Worm (Caenorhabditis elegans) whole organism, early embryonic: ENCODE data around the gene C24H10.4.

Source experiments
- B0310.2 ChIP-seq: sonication (generic microtip); optimal IDR thresholded peaks from 2 replicates; lab custom pipeline; 2016; ENCODE audit warnings: mild to moderate bottlenecking, missing genetic modification characterization, missing compliant biosample characterization
- F13C5.2 ChIP-seq: sonication (generic microtip); optimal IDR thresholded peaks from 2 replicates; lab custom pipeline; 2017; ENCODE audit warnings: mild to moderate bottlenecking, missing genetic modification characterization, inconsistent platforms, missing compliant biosample characterization
- aly-1 ChIP-seq: sonication (generic microtip); optimal IDR thresholded peaks from 2 replicates; lab custom pipeline; 2016; ENCODE audit warnings: missing genetic modification characterization, missing compliant biosample characterization
- ama-1 ChIP-seq: fragments of 150-350 bp; optimal IDR thresholded peaks from 2 replicates; lab custom pipeline; 2014
- ceh-13 ChIP-seq: fragments of 200-800 bp; sonication (Bioruptor generic); optimal IDR thresholded peaks from 2 replicates; lab custom pipeline; 2018; ENCODE audit warnings: mild to moderate bottlenecking, missing genetic modification characterization, missing compliant biosample characterization
- ceh-36 ChIP-seq: sonication (generic microtip); optimal IDR thresholded peaks from 2 replicates; lab custom pipeline; 2016; ENCODE audit warnings: missing genetic modification characterization, inconsistent platforms, missing compliant biosample characterization
- ets-7 ChIP-seq: sonication (generic microtip); optimal IDR thresholded peaks from 2 replicates; lab custom pipeline; 2016; ENCODE audit warnings: missing genotype, missing genetic modification characterization, missing compliant biosample characterization
- flt-1 ChIP-seq: fragments of 200-800 bp; sonication (Bioruptor generic); IDR thresholded peaks from 2 replicates; pipeline ENCODE4 v1.3.6; 2022; ENCODE audit warnings: missing genetic modification characterization, missing compliant biosample characterization
- hmbx-1 ChIP-seq: sonication (generic microtip); optimal IDR thresholded peaks from 2 replicates; lab custom pipeline; 2016; ENCODE audit warnings: mild to moderate bottlenecking, missing genetic modification characterization, missing compliant biosample characterization
- hmg-4 ChIP-seq: fragments of 200-800 bp; sonication (Bioruptor generic); optimal IDR thresholded peaks from 2 replicates; lab custom pipeline; 2018; ENCODE audit warnings: mild to moderate bottlenecking, missing genetic modification characterization, missing compliant biosample characterization
- hnd-1 ChIP-seq: sonication (generic microtip); optimal IDR thresholded peaks from 2 replicates; lab custom pipeline; 2016; ENCODE audit warnings: missing genetic modification characterization, missing compliant biosample characterization
- pes-1 ChIP-seq: fragments of 200-800 bp; sonication (Bioruptor generic); IDR thresholded peaks from 2 replicates; pipeline ENCODE4 v1.3.6; 2022; ENCODE audit warnings: missing genetic modification reagents, missing genetic modification characterization, missing compliant biosample characterization
- scrt-1 ChIP-seq: fragments of 200-800 bp; sonication (Bioruptor generic); IDR thresholded peaks from 2 replicates; pipeline ENCODE4 v1.3.6; 2022; ENCODE audit warnings: missing genetic modification characterization, missing compliant biosample characterization
- sea-1 ChIP-seq: fragments of 200-800 bp; sonication (Bioruptor generic); conservative IDR thresholded peaks from 2 replicates; pipeline ENCODE4 v1.3.6; 2022; ENCODE audit warnings: missing genetic modification characterization, missing compliant biosample characterization
- tbx-11 ChIP-seq: fragments of 200-800 bp; sonication (Bioruptor generic); IDR thresholded peaks from 2 replicates; pipeline ENCODE4 v1.3.6; 2022; ENCODE audit warnings: missing genetic modification characterization, missing compliant biosample characterization
- tbx-37 ChIP-seq: fragments of 200-800 bp; sonication (Bioruptor generic); conservative IDR thresholded peaks from 2 replicates; pipeline ENCODE4 v1.3.6; 2022; ENCODE audit warnings: missing genetic modification reagents, missing genetic modification characterization, missing compliant biosample characterization
- tra-4 ChIP-seq: sonication (generic microtip); optimal IDR thresholded peaks from 2 replicates; lab custom pipeline; 2017; ENCODE audit warnings: missing genetic modification characterization, missing compliant biosample characterization

C24H10.4 gene

ce11 chrX:5066570-5066969 lies 7.5 kb upstream of the C24H10.4 start:
- TF ChIP-seq tbx-37 (GFP tag; lab: Robert Waterston, UW) (no peak), tbx-11 (GFP tag; lab: Robert Waterston, UW) (no peak), flt-1 (GFP tag; lab: Robert Waterston, UW) (no peak), aly-1 (tag; lab: Kevin White, UChicago) (no peak), ceh-13 (GFP tag; lab: Kevin White, UChicago) (no peak), tra-4 (no peak), hnd-1 (tag; lab: Kevin White, UChicago) (no peak), ets-7 (tag; lab: Kevin White, UChicago) (no peak), F13C5.2 (tag; lab: Kevin White, UChicago) (no peak), pes-1 (no peak)

ce11 chrX:5063750-5064652 lies 4.9 kb upstream of the C24H10.4 start, which contains the start of gene C24H10.2:
C24H10.2 (plus strand) TSS chrX:5064602.
- TF ChIP-seq F13C5.2 (tag; lab: Kevin White, UChicago): peak; percentile 80
- peak; percentile 70 for TF ChIP-seq hmg-4 (GFP tag; lab: Kevin White, UChicago)
- no peak for TF ChIP-seq hmbx-1 (tag; lab: Kevin White, UChicago)
- TF ChIP-seq aly-1 (tag; lab: Kevin White, UChicago): peak; percentile 54
- TF ChIP-seq sea-1 (GFP tag; lab: Robert Waterston, UW): 0 out of 2 replicates have a peak, but pooled peaks have one; percentile 13

ce11 chrX:5061763-5062162 lies 2.7 kb upstream of the C24H10.4 start:
- TF ChIP-seq sea-1 (GFP tag; lab: Robert Waterston, UW) (no peak), tra-4 (no peak)

- TF ChIP-seq aly-1 (tag; lab: Kevin White, UChicago) (no peak), tbx-11 (GFP tag; lab: Robert Waterston, UW) (no peak), ets-7 (tag; lab: Kevin White, UChicago) (no peak), tbx-37 (GFP tag; lab: Robert Waterston, UW) (no peak), tra-4 (no peak), ceh-36 (no peak), ceh-13 (GFP tag; lab: Kevin White, UChicago) (no peak), sea-1 (GFP tag; lab: Robert Waterston, UW) (no peak), pes-1 (no peak), ama-1 (lab: Kevin White, UChicago) (no peak), B0310.2 (tag; lab: Kevin White, UChicago) (no peak), scrt-1 (GFP tag; lab: Robert Waterston, UW) (no peak), hmbx-1 (tag; lab: Kevin White, UChicago) (no peak)
These were observed 1.7 kb upstream of the C24H10.4 start, which contains the start of gene C24H10.3 for ce11 chrX:5060756-5061155. C24H10.3 (plus strand) TSS chrX:5061056.

ce11 chrX:5056199-5056598 lies 2.9 kb downstream of the C24H10.4 start:
- TF ChIP-seq F13C5.2 (tag; lab: Kevin White, UChicago) (peak; percentile 61), aly-1 (tag; lab: Kevin White, UChicago) (peak; percentile 71), hnd-1 (tag; lab: Kevin White, UChicago) (peak; percentile 85), hmbx-1 (tag; lab: Kevin White, UChicago) (peak; percentile 89), ets-7 (tag; lab: Kevin White, UChicago) (peak; percentile 60)

- TF ChIP-seq tbx-37 (GFP tag; lab: Robert Waterston, UW): no peak
- TF ChIP-seq ceh-13 (GFP tag; lab: Kevin White, UChicago): no peak
- no peak for TF ChIP-seq hnd-1 (tag; lab: Kevin White, UChicago)
- no peak for TF ChIP-seq ets-7 (tag; lab: Kevin White, UChicago)
- no peak for TF ChIP-seq flt-1 (GFP tag; lab: Robert Waterston, UW)
- TF ChIP-seq sea-1 (GFP tag; lab: Robert Waterston, UW): no peak
These were observed 15.2 kb downstream of the C24H10.4 start, which contains the start of gene Y64H9A.2 for ce11 chrX:5043887-5044286. Y64H9A.2 (plus strand) TSS chrX:5043976.

- TF ChIP-seq ets-7 (tag; lab: Kevin White, UChicago) (no peak), flt-1 (GFP tag; lab: Robert Waterston, UW) (no peak), F13C5.2 (tag; lab: Kevin White, UChicago) (no peak), ceh-36 (no peak), tbx-11 (GFP tag; lab: Robert Waterston, UW) (no peak), hmg-4 (GFP tag; lab: Kevin White, UChicago) (no peak), hnd-1 (tag; lab: Kevin White, UChicago) (no peak)
These were observed 19.0 kb downstream of the C24H10.4 start for ce11 chrX:5040038-5040437.

ce11 chrX:5038812-5039211 lies 20.3 kb downstream of the C24H10.4 start:
- TF ChIP-seq aly-1 (tag; lab: Kevin White, UChicago) (no peak), hmg-4 (GFP tag; lab: Kevin White, UChicago) (no peak), hmbx-1 (tag; lab: Kevin White, UChicago) (no peak), ceh-36 (no peak), scrt-1 (GFP tag; lab: Robert Waterston, UW) (no peak), ets-7 (tag; lab: Kevin White, UChicago) (no peak), ceh-13 (GFP tag; lab: Kevin White, UChicago) (no peak), sea-1 (GFP tag; lab: Robert Waterston, UW) (no peak), F13C5.2 (tag; lab: Kevin White, UChicago) (no peak), tra-4 (no peak), flt-1 (GFP tag; lab: Robert Waterston, UW) (no peak), tbx-37 (GFP tag; lab: Robert Waterston, UW) (no peak), pes-1 (no peak), ama-1 (lab: Kevin White, UChicago) (no peak), hnd-1 (tag; lab: Kevin White, UChicago) (no peak), tbx-11 (GFP tag; lab: Robert Waterston, UW) (no peak), B0310.2 (tag; lab: Kevin White, UChicago) (no peak)
